Worm (Caenorhabditis elegans): ENCODE data around the gene T19A5.3.

DNA sequence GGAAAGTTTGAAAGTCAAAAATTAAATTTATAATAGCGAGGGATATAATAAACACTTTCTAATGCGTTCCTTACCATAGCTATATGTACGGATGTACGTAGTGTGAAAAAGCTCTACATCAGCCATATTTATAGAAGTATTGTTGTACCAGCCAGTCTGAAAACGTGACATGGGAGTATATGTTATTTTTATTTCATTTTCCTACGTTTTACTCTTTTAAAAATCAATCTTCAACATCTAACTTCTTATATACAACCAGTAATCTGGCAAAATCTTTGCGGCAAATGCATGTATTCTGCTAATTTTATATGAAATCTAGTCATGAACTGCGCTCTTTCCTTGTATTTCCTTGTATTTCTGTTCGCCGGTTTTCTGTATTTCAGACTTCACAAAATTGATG is 11.5 kb downstream of the T19A5.3 start, which contains the start of gene H14N18.2:
- TF ChIP-seq aly-1 (tag; optimal IDR thresholded peaks at IDR 0.05) (no peak), ama-1 (optimal IDR thresholded peaks at IDR 0.05) (no peak), hnd-1 (tag; optimal IDR thresholded peaks at IDR 0.05) (no peak), scrt-1 (GFP tag; IDR thresholded peaks at IDR 0.05) (no peak)
